Worm (Caenorhabditis elegans) whole organism, early embryonic: ENCODE results near the gene arrd-5.

Experiments
- B0310.2 ChIP-seq: sonication (generic microtip); optimal IDR thresholded peaks from 2 replicates; lab custom pipeline; 2016; ENCODE audit warnings: mild to moderate bottlenecking, missing genetic modification characterization, missing compliant biosample characterization
- F13C5.2 ChIP-seq: sonication (generic microtip); optimal IDR thresholded peaks from 2 replicates; lab custom pipeline; 2017; ENCODE audit warnings: mild to moderate bottlenecking, missing genetic modification characterization, inconsistent platforms, missing compliant biosample characterization
- aly-1 ChIP-seq: sonication (generic microtip); optimal IDR thresholded peaks from 2 replicates; lab custom pipeline; 2016; ENCODE audit warnings: missing genetic modification characterization, missing compliant biosample characterization
- ama-1 ChIP-seq: fragments of 150-350 bp; optimal IDR thresholded peaks from 2 replicates; lab custom pipeline; 2014
- ceh-13 ChIP-seq: fragments of 200-800 bp; sonication (Bioruptor generic); optimal IDR thresholded peaks from 2 replicates; lab custom pipeline; 2018; ENCODE audit warnings: mild to moderate bottlenecking, missing genetic modification characterization, missing compliant biosample characterization
- ceh-36 ChIP-seq: sonication (generic microtip); optimal IDR thresholded peaks from 2 replicates; lab custom pipeline; 2016; ENCODE audit warnings: missing genetic modification characterization, inconsistent platforms, missing compliant biosample characterization
- ets-7 ChIP-seq: sonication (generic microtip); optimal IDR thresholded peaks from 2 replicates; lab custom pipeline; 2016; ENCODE audit warnings: missing genotype, missing genetic modification characterization, missing compliant biosample characterization
- flt-1 ChIP-seq: fragments of 200-800 bp; sonication (Bioruptor generic); IDR thresholded peaks from 2 replicates; pipeline ENCODE4 v1.3.6; 2022; ENCODE audit warnings: missing genetic modification characterization, missing compliant biosample characterization
- hmbx-1 ChIP-seq: sonication (generic microtip); optimal IDR thresholded peaks from 2 replicates; lab custom pipeline; 2016; ENCODE audit warnings: mild to moderate bottlenecking, missing genetic modification characterization, missing compliant biosample characterization
- hmg-4 ChIP-seq: fragments of 200-800 bp; sonication (Bioruptor generic); optimal IDR thresholded peaks from 2 replicates; lab custom pipeline; 2018; ENCODE audit warnings: mild to moderate bottlenecking, missing genetic modification characterization, missing compliant biosample characterization
- hnd-1 ChIP-seq: sonication (generic microtip); optimal IDR thresholded peaks from 2 replicates; lab custom pipeline; 2016; ENCODE audit warnings: missing genetic modification characterization, missing compliant biosample characterization
- pes-1 ChIP-seq: fragments of 200-800 bp; sonication (Bioruptor generic); IDR thresholded peaks from 2 replicates; pipeline ENCODE4 v1.3.6; 2022; ENCODE audit warnings: missing genetic modification reagents, missing genetic modification characterization, missing compliant biosample characterization
- scrt-1 ChIP-seq: fragments of 200-800 bp; sonication (Bioruptor generic); IDR thresholded peaks from 2 replicates; pipeline ENCODE4 v1.3.6; 2022; ENCODE audit warnings: missing genetic modification characterization, missing compliant biosample characterization
- sea-1 ChIP-seq: fragments of 200-800 bp; sonication (Bioruptor generic); conservative IDR thresholded peaks from 2 replicates; pipeline ENCODE4 v1.3.6; 2022; ENCODE audit warnings: missing genetic modification characterization, missing compliant biosample characterization
- tbx-11 ChIP-seq: fragments of 200-800 bp; sonication (Bioruptor generic); IDR thresholded peaks from 2 replicates; pipeline ENCODE4 v1.3.6; 2022; ENCODE audit warnings: missing genetic modification characterization, missing compliant biosample characterization
- tbx-37 ChIP-seq: fragments of 200-800 bp; sonication (Bioruptor generic); conservative IDR thresholded peaks from 2 replicates; pipeline ENCODE4 v1.3.6; 2022; ENCODE audit warnings: missing genetic modification reagents, missing genetic modification characterization, missing compliant biosample characterization
- tra-4 ChIP-seq: sonication (generic microtip); optimal IDR thresholded peaks from 2 replicates; lab custom pipeline; 2017; ENCODE audit warnings: missing genetic modification characterization, missing compliant biosample characterization

The arrd-5 gene

ce11 chrII:9834921-9835320, at the start of gene arrd-5:
TSS of gene arrd-5 (plus strand) at chrII:9835221.
- TF ChIP-seq ama-1: no peak
- TF ChIP-seq tra-4 (tag; lab: Kevin White, UChicago): no peak
- no peak for TF ChIP-seq hmg-4 (GFP tag; lab: Kevin White, UChicago)
- TF ChIP-seq ceh-36 (tag; lab: Kevin White, UChicago): no peak
- TF ChIP-seq ceh-13: no peak
- no peak for TF ChIP-seq scrt-1
- TF ChIP-seq pes-1: no peak
- TF ChIP-seq hnd-1 (tag; lab: Kevin White, UChicago): no peak
- TF ChIP-seq B0310.2: no peak
- TF ChIP-seq flt-1: no peak
- no peak for TF ChIP-seq tbx-11 (GFP tag; lab: Robert Waterston, UW)
- TF ChIP-seq aly-1: no peak
- TF ChIP-seq hmbx-1 (tag; lab: Kevin White, UChicago): no peak
- no peak for TF ChIP-seq sea-1
- TF ChIP-seq F13C5.2 (tag; lab: Kevin White, UChicago): no peak
- no peak for TF ChIP-seq tbx-37 (GFP tag; lab: Robert Waterston, UW)

- TF ChIP-seq hmg-4 (GFP tag; lab: Kevin White, UChicago): no peak
- no peak for TF ChIP-seq pes-1
- no peak for TF ChIP-seq hmbx-1 (tag; lab: Kevin White, UChicago)
- TF ChIP-seq ama-1: no peak
- no peak for TF ChIP-seq tbx-11 (GFP tag; lab: Robert Waterston, UW)
- TF ChIP-seq sea-1: no peak
- no peak for TF ChIP-seq scrt-1
- TF ChIP-seq tra-4 (tag; lab: Kevin White, UChicago): no peak
These were observed 48.8 kb upstream of the arrd-5 start for ce11 chrII:9786215-9786614.

ce11 chrII:9787395-9788152, 47.4 kb upstream of the arrd-5 start, which contains the start of gene cyp-13A2:
TSS of gene cyp-13A2 (minus strand) at chrII:9787629.
- TF ChIP-seq scrt-1: no peak
- TF ChIP-seq ceh-13: no peak
- no peak for TF ChIP-seq B0310.2
- TF ChIP-seq flt-1: no peak
- no peak for TF ChIP-seq hmg-4 (GFP tag; lab: Kevin White, UChicago)
- no peak for TF ChIP-seq ets-7 (tag; lab: Kevin White, UChicago)
- no peak for TF ChIP-seq pes-1
- TF ChIP-seq tbx-11 (GFP tag; lab: Robert Waterston, UW): no peak
- no peak for TF ChIP-seq ceh-36 (tag; lab: Kevin White, UChicago)
- no peak for TF ChIP-seq sea-1
- TF ChIP-seq hnd-1 (tag; lab: Kevin White, UChicago): no peak
- TF ChIP-seq F13C5.2 (tag; lab: Kevin White, UChicago): no peak
- no peak for TF ChIP-seq hmbx-1 (tag; lab: Kevin White, UChicago)
- TF ChIP-seq tra-4 (tag; lab: Kevin White, UChicago): no peak
- TF ChIP-seq aly-1: no peak
- no peak for TF ChIP-seq ama-1
- no peak for TF ChIP-seq tbx-37 (GFP tag; lab: Robert Waterston, UW)

ce11 chrII:9791185-9791584, 43.8 kb upstream of the arrd-5 start:
- TF ChIP-seq hmg-4 (GFP tag; lab: Kevin White, UChicago) (no peak), hnd-1 (tag; lab: Kevin White, UChicago) (no peak), tbx-37 (GFP tag; lab: Robert Waterston, UW) (no peak), hmbx-1 (tag; lab: Kevin White, UChicago) (no peak), pes-1 (no peak), tra-4 (tag; lab: Kevin White, UChicago) (no peak), B0310.2 (no peak), aly-1 (no peak), tbx-11 (GFP tag; lab: Robert Waterston, UW) (no peak), flt-1 (no peak), F13C5.2 (tag; lab: Kevin White, UChicago) (no peak), scrt-1 (no peak), ceh-13 (no peak), ceh-36 (tag; lab: Kevin White, UChicago) (no peak), ama-1 (no peak), sea-1 (no peak), ets-7 (tag; lab: Kevin White, UChicago) (no peak)

- no peak for TF ChIP-seq ama-1
- TF ChIP-seq flt-1: no peak
- no peak for TF ChIP-seq hnd-1 (tag; lab: Kevin White, UChicago)
- no peak for TF ChIP-seq hmbx-1 (tag; lab: Kevin White, UChicago)
- TF ChIP-seq hmg-4 (GFP tag; lab: Kevin White, UChicago): no peak
- TF ChIP-seq tbx-11 (GFP tag; lab: Robert Waterston, UW): no peak
- TF ChIP-seq pes-1: no peak
- TF ChIP-seq ceh-13: no peak
These were observed 41.8 kb upstream of the arrd-5 start, which contains the start of gene cyp-13A3 for ce11 chrII:9793197-9793596. TSS of gene cyp-13A3 (minus strand) at chrII:9793297.

ce11 chrII:9797664-9798063, 37.4 kb upstream of the arrd-5 start, which contains the start of gene cyp-13A4:
TSS of gene cyp-13A4 (minus strand) at chrII:9797740.
- TF ChIP-seq hmbx-1 (tag; lab: Kevin White, UChicago): no peak

- no peak for TF ChIP-seq hnd-1 (tag; lab: Kevin White, UChicago)
- no peak for TF ChIP-seq sea-1
- no peak for TF ChIP-seq tbx-11 (GFP tag; lab: Robert Waterston, UW)
- no peak for TF ChIP-seq F13C5.2 (tag; lab: Kevin White, UChicago)
- TF ChIP-seq B0310.2: no peak
- TF ChIP-seq ceh-13: no peak
- TF ChIP-seq hmg-4 (GFP tag; lab: Kevin White, UChicago): no peak
- TF ChIP-seq tra-4 (tag; lab: Kevin White, UChicago): no peak
- no peak for TF ChIP-seq flt-1
- no peak for TF ChIP-seq aly-1
- no peak for TF ChIP-seq ceh-36 (tag; lab: Kevin White, UChicago)
- no peak for TF ChIP-seq ama-1
- TF ChIP-seq tbx-37 (GFP tag; lab: Robert Waterston, UW): no peak
- no peak for TF ChIP-seq ets-7 (tag; lab: Kevin White, UChicago)
- no peak for TF ChIP-seq pes-1
- TF ChIP-seq scrt-1: no peak
- no peak for TF ChIP-seq hmbx-1 (tag; lab: Kevin White, UChicago)
These were observed 34.8 kb upstream of the arrd-5 start, which contains the start of gene cyp-13A5 for ce11 chrII:9800251-9800650. TSS of gene cyp-13A5 (minus strand) at chrII:9800362.
